Worm (Caenorhabditis elegans) whole organism, young adult: Measurements from ENCODE around the gene rack-1.
A peak's percentile ranks its signal among the peaks of the same experiment; 100 is the strongest.

ENCODE experiments used
- B0035.1 ChIP-seq: sonication (generic microtip); optimal IDR thresholded peaks from 2 replicates; lab custom pipeline; 2016; ENCODE audit warnings: missing genetic modification characterization, mild to moderate bottlenecking, missing compliant biosample characterization, missing genotype, missing genetic modification reagents
- F57A8.1 ChIP-seq: fragments of 200-800 bp; sonication (Bioruptor generic); optimal IDR thresholded peaks from 2 replicates; lab custom pipeline; 2018; ENCODE audit warnings: mild to moderate bottlenecking, missing genetic modification characterization, moderate library complexity, missing compliant biosample characterization
- T07F8.4 ChIP-seq: sonication (generic microtip); optimal IDR thresholded peaks from 2 replicates; lab custom pipeline; 2016; ENCODE audit warnings: mild to moderate bottlenecking, missing genetic modification characterization, moderate library complexity, missing compliant biosample characterization
- Y56A3A.18 ChIP-seq: fragments of 200-800 bp; sonication (Bioruptor generic); IDR thresholded peaks from 2 replicates; pipeline ENCODE4 v1.3.6; 2022; ENCODE audit warnings: missing genetic modification reagents, missing genetic modification characterization, missing compliant biosample characterization
- Y67H2A.10 ChIP-seq: fragments of 200-800 bp; sonication (Bioruptor generic); conservative IDR thresholded peaks from 2 replicates; pipeline ENCODE4 v1.3.6; 2022; ENCODE audit warnings: missing genetic modification reagents, missing genetic modification characterization, missing compliant biosample characterization
- Y79H2A.3 ChIP-seq: fragments of 200-800 bp; sonication (Bioruptor generic); conservative IDR thresholded peaks from 2 replicates; pipeline ENCODE4 v1.3.6; 2022; ENCODE audit warnings: missing genetic modification reagents, missing genetic modification characterization, missing compliant biosample characterization
- Y95B8A.8 ChIP-seq: fragments of 200-800 bp; sonication (Bioruptor generic); IDR thresholded peaks from 2 replicates; pipeline ENCODE4 v1.3.6; 2022; ENCODE audit warnings: missing genetic modification reagents, missing genetic modification characterization, missing compliant biosample characterization
- attf-3 ChIP-seq: fragments of 200-800 bp; sonication (Bioruptor generic); conservative IDR thresholded peaks from 2 replicates; pipeline ENCODE4 v1.3.6; 2022; ENCODE audit warnings: missing genetic modification reagents, missing genetic modification characterization, missing compliant biosample characterization
- attf-5 ChIP-seq: fragments of 200-800 bp; sonication (Bioruptor generic); optimal IDR thresholded peaks from 2 replicates; lab custom pipeline; 2018; ENCODE audit warnings: mild to moderate bottlenecking, missing genetic modification characterization, missing compliant biosample characterization
- cebp-2 ChIP-seq: fragments of 200-800 bp; sonication (Bioruptor generic); IDR thresholded peaks from 2 replicates; pipeline ENCODE4 v1.3.6; 2022; ENCODE audit warnings: missing genetic modification characterization, missing compliant biosample characterization
- ceh-27 ChIP-seq: fragments of 200-800 bp; sonication (Bioruptor generic); optimal IDR thresholded peaks from 2 replicates; lab custom pipeline; 2018; ENCODE audit warnings: mild to moderate bottlenecking, missing genetic modification characterization, moderate library complexity, missing compliant biosample characterization
- dpl-1 ChIP-seq: fragments of 150-350 bp; optimal IDR thresholded peaks from 2 replicates; lab custom pipeline; 2014; ENCODE audit warnings: missing biosample characterization, missing genetic modification reagents, missing genetic modification characterization
- hmg-1.2 ChIP-seq: fragments of 200-800 bp; sonication (Bioruptor generic); IDR thresholded peaks from 2 replicates; pipeline ENCODE4 v1.3.6; 2022; ENCODE audit warnings: missing genetic modification reagents, missing genetic modification characterization, missing compliant biosample characterization
- let-607 ChIP-seq, 2 experiments: fragments of 200-800 bp in 1 of 2; sonication (Bioruptor generic) in 1 of 2; sonication (generic microtip) in 1 of 2; optimal IDR thresholded peaks; 2 replicates each; lab custom pipeline; 2016 to 2018; ENCODE audit warnings: mild to moderate bottlenecking in 2 of 2, missing compliant biosample characterization in 2 of 2, missing genetic modification characterization in 2 of 2, moderate library complexity in 2 of 2, missing genotype in 1 of 2
- lin-54 ChIP-seq: fragments of 200-800 bp; sonication (Bioruptor generic); optimal IDR thresholded peaks from 2 replicates; lab custom pipeline; 2018; ENCODE audit warnings: mild to moderate bottlenecking, missing genetic modification characterization, missing compliant biosample characterization
- lsl-1 ChIP-seq: fragments of 200-800 bp; sonication (Bioruptor generic); optimal IDR thresholded peaks from 2 replicates; lab custom pipeline; 2018; ENCODE audit warnings: mild to moderate bottlenecking, missing genetic modification characterization, moderate library complexity, missing compliant biosample characterization
- mcd-1 ChIP-seq: fragments of 200-800 bp; sonication (Bioruptor generic); IDR thresholded peaks from 2 replicates; pipeline ENCODE4 v1.3.6; 2022; ENCODE audit warnings: missing genetic modification reagents, missing genetic modification characterization, missing compliant biosample characterization
- nfyb-1 ChIP-seq: fragments of 200-800 bp; sonication (Bioruptor generic); IDR thresholded peaks from 2 replicates; pipeline ENCODE4 v1.3.6; 2022; ENCODE audit warnings: missing genetic modification reagents, missing genetic modification characterization, missing compliant biosample characterization
- pha-4 ChIP-seq: fragments of 150-350 bp; sonication (generic microtip); optimal IDR thresholded peaks from 2 replicates; lab custom pipeline; 2014; ENCODE audit warnings: missing biosample characterization, missing genetic modification reagents, missing genetic modification characterization
- rcor-1 ChIP-seq: fragments of 200-800 bp; sonication (Bioruptor generic); IDR thresholded peaks from 2 replicates; pipeline ENCODE4 v1.3.6; 2022; ENCODE audit warnings: missing genetic modification reagents, missing genetic modification characterization, missing compliant biosample characterization
- repo-1 ChIP-seq: sonication (generic microtip); optimal IDR thresholded peaks from 2 replicates; lab custom pipeline; 2017; ENCODE audit warnings: mild to moderate bottlenecking, missing genetic modification characterization, missing compliant biosample characterization
- rpc-1 ChIP-seq, 2 experiments: fragments of 150-350 bp in 1 of 2; sonication (generic microtip) in 1 of 2; optimal IDR thresholded peaks; 2 replicates each; lab custom pipeline; 2014 to 2018; ENCODE audit warnings: missing biosample characterization in 1 of 2, missing genetic modification characterization in 1 of 2, missing genetic modification reagents in 1 of 2, missing genotype in 1 of 2
- snpc-1.1 ChIP-seq: sonication (generic microtip); optimal IDR thresholded peaks from 2 replicates; lab custom pipeline; 2017; ENCODE audit warnings: missing genetic modification characterization, mild to moderate bottlenecking, missing compliant biosample characterization, antibody characterized with exemption, moderate library complexity, missing genotype, missing genetic modification reagents; ENCODE audit not compliant: insufficient read depth
- snpc-1.3 ChIP-seq: sonication (generic microtip); optimal IDR thresholded peaks from 2 replicates; lab custom pipeline; 2017; ENCODE audit warnings: missing genetic modification characterization, mild to moderate bottlenecking, missing compliant biosample characterization, antibody characterized with exemption, moderate library complexity, missing genotype, missing genetic modification reagents; ENCODE audit not compliant: insufficient read depth
- snpc-4 ChIP-seq, 5 experiments: fragments of 150-350 bp in 1 of 5; sonication (generic microtip) in 4 of 5; optimal IDR thresholded peaks; 2 replicates each; lab custom pipeline; 2014 to 2018; ENCODE audit warnings: missing genetic modification characterization in 5 of 5, missing biosample characterization in 3 of 5, antibody characterized with exemption in 2 of 5, mild to moderate bottlenecking in 2 of 5, missing compliant biosample characterization in 2 of 5, missing genotype in 2 of 5, moderate library complexity in 2 of 5, missing genetic modification reagents in 1 of 5
- sptf-2 ChIP-seq: fragments of 200-800 bp; sonication (Bioruptor generic); optimal IDR thresholded peaks from 2 replicates; lab custom pipeline; 2018; ENCODE audit warnings: mild to moderate bottlenecking, missing genetic modification characterization, missing compliant biosample characterization
- tbp1 ChIP-seq: fragments of 200-800 bp; sonication (Bioruptor generic); optimal IDR thresholded peaks from 2 replicates; lab custom pipeline; 2018; ENCODE audit warnings: mild to moderate bottlenecking, missing genetic modification characterization, missing compliant biosample characterization
- unc-130 ChIP-seq: sonication (generic microtip); optimal IDR thresholded peaks from 2 replicates; lab custom pipeline; 2016; ENCODE audit warnings: missing genetic modification reagents, missing genetic modification characterization, missing compliant biosample characterization
- zfh-2 ChIP-seq: fragments of 200-800 bp; sonication (Bioruptor generic); conservative IDR thresholded peaks from 2 replicates; pipeline ENCODE4 v1.3.6; 2022; ENCODE audit warnings: missing genetic modification reagents, missing genetic modification characterization, missing compliant biosample characterization
- ztf-18 ChIP-seq: sonication (generic microtip); optimal IDR thresholded peaks from 2 replicates; lab custom pipeline; 2016; ENCODE audit warnings: missing genotype, mild to moderate bottlenecking, missing genetic modification characterization, missing compliant biosample characterization
- ztf-25 ChIP-seq: fragments of 200-800 bp; sonication (Bioruptor generic); IDR thresholded peaks from 2 replicates; pipeline ENCODE4 v1.3.6; 2022; ENCODE audit warnings: missing genetic modification reagents, missing genetic modification characterization, missing compliant biosample characterization
- ztf-28 ChIP-seq: fragments of 200-800 bp; sonication (Bioruptor generic); IDR thresholded peaks from 2 replicates; pipeline ENCODE4 v1.3.6; 2022; ENCODE audit warnings: missing genetic modification reagents, missing genetic modification characterization, missing compliant biosample characterization

The rack-1 gene

ce11 chrIV:10190586-10190985 lies 14.1 kb downstream of the rack-1 start:
- TF ChIP-seq snpc-1.3 (tag; lab: Kevin White, UChicago) = no peak
- peak; percentile 79 for TF ChIP-seq hmg-1.2 (GFP tag; lab: Robert Waterston, UW)
- TF ChIP-seq rcor-1 (GFP tag; lab: Robert Waterston, UW) = no peak

DNA sequence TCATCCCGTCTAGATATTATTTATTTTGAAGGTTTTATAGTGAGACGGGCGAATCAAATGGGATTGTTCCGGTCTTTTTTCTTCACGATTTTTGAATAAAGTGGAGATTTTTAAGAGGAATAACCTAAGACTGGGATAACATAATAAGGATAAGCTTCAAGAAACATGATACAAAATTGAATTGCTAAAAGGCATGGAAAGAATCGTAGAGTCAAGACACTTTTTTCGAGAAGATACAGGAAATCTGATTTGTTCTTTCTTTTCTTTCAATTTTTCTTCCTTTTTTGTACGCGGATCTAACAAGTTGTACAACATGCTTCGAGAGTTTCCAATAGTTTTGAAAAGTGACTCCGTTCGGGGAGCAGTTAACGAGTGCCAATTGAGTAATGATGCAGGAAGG lies 15.0 kb downstream of the rack-1 start:
- TF ChIP-seq Y56A3A.18 (GFP tag; lab: Robert Waterston, UW) = no peak

- no peak for TF ChIP-seq zfh-2 (GFP tag; lab: Robert Waterston, UW)
- no peak for TF ChIP-seq sptf-2
- no peak for TF ChIP-seq Y67H2A.10 (GFP tag; lab: Robert Waterston, UW)
- no peak for TF ChIP-seq ztf-18 (tag; lab: Kevin White, UChicago)
- no peak for TF ChIP-seq ztf-25 (GFP tag; lab: Robert Waterston, UW)
- no peak for TF ChIP-seq dpl-1 (GFP tag; lab: Kevin White, UChicago)
- TF ChIP-seq Y95B8A.8 (GFP tag; lab: Robert Waterston, UW) = no peak
- no peak for TF ChIP-seq snpc-4 (GFP tag; optimal IDR thresholded peaks at IDR 0.05; lab: Kevin White, UChicago)
- no peak for TF ChIP-seq snpc-4 (tag; optimal IDR thresholded peaks at IDR 0.05; lab: Kevin White, UChicago)
- no peak for TF ChIP-seq rpc-1 (optimal IDR thresholded peaks at IDR 0.05; lab: Kevin White, UChicago)
- no peak for TF ChIP-seq rpc-1 (tag; optimal IDR thresholded peaks at IDR 0.05; lab: Kevin White, UChicago)
- no peak for TF ChIP-seq repo-1 (tag; lab: Kevin White, UChicago)
- no peak for TF ChIP-seq Y79H2A.3 (GFP tag; lab: Robert Waterston, UW)
- no peak for TF ChIP-seq ztf-28 (GFP tag; lab: Robert Waterston, UW)
- TF ChIP-seq mcd-1 (GFP tag; lab: Robert Waterston, UW) = no peak
Measured at ce11 chrIV:10194345-10194744, 17.9 kb downstream of the rack-1 start, which contains the start of gene ptrg-1. TSS of gene ptrg-1 (minus strand) at chrIV:10194445.

DNA sequence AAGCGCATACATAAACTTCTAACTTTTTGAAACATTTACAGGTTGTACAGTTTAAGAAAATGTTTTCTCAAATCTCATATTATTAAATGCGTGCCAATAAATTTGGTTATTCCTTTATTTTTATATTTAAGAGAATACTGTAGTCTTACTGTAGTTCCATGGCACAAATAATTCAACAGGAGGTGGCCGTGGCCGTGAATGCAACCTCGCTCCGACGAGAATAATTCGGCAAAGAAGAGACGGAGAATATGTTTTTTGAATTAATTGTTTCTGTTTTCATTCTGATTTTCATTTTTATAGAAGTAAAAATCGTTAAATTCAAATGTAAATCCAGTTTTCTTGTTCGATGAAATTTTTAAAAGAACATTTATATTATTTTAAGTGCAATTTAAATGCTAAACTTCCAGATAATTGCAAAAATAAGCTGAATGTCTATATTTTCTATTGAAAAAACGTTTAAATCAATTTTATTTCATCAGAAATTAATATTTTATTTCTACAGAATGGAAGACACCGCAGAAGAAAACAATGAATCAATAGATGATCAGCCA lies 20.9 kb downstream of the rack-1 start, which contains the start of gene gon-4:
Gene gon-4, plus strand, starts transcription at position 501 of the 551 bp plus-strand sequence.
- no peak for TF ChIP-seq pha-4 (tag; lab: Kevin White, UChicago)
- TF ChIP-seq unc-130 = peak; percentile 18
- no peak for TF ChIP-seq lin-54 (GFP tag; lab: Kevin White, UChicago)
- TF ChIP-seq lsl-1 (GFP tag; lab: Kevin White, UChicago) = peak; percentile 59
- no peak for TF ChIP-seq attf-3 (GFP tag; lab: Robert Waterston, UW)
- no peak for TF ChIP-seq ztf-25 (GFP tag; lab: Robert Waterston, UW)
- TF ChIP-seq ceh-27 (GFP tag; lab: Kevin White, UChicago) = peak; percentile 16
- peak; percentile 41 for TF ChIP-seq attf-5 (GFP tag; lab: Kevin White, UChicago)
- peak; percentile 42; the same call in 1 of the 2 replicates for TF ChIP-seq mcd-1 (GFP tag; lab: Robert Waterston, UW)

ce11 chrIV:10206182-10206581 lies 29.7 kb downstream of the rack-1 start, which contains the start of gene K04D7.6:
TSS of gene K04D7.6 (minus strand) at chrIV:10206282.
- no peak for TF ChIP-seq T07F8.4
- TF ChIP-seq nfyb-1 = no peak
- TF ChIP-seq, all 124 proteins: peak for 0

DNA sequence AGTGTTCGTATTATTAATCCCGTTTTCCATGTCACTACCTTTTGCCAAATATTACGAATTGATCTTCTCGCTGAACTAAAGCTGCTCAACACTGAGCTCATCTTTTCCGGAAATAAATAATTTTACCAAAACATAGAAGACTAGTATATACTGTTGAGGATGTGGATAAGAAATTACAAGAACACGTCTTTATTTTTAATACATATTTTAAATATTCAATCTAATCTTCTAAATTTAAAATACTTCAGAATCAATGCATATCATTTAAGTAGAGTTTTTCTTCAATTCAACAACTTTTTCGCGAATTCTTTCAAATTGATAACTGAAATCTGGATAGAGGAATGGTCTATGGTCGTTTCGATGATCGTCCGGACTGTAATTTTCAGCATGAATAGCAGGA lies 38.3 kb downstream of the rack-1 start, which contains the start of gene abt-1:
Gene abt-1, minus strand, starts transcription at position 101 of the 400 bp plus-strand sequence.
- TF ChIP-seq cebp-2 (GFP tag; lab: Robert Waterston, UW) (no peak), B0035.1 (tag; lab: Kevin White, UChicago) (no peak), snpc-1.1 (tag; lab: Kevin White, UChicago) (no peak), let-607 (tag; optimal IDR thresholded peaks at IDR 0.05; lab: Kevin White, UChicago) (no peak), F57A8.1 (GFP tag; lab: Kevin White, UChicago) (no peak), tbp1 (no peak)
